Fruit fly (Drosophila melanogaster): ENCODE data around the gene CG6040.

The CG6040 gene

dm6 chr3R:19176700-19177099 lies 79.9 kb downstream of the CG6040 start, which contains the start of gene CG14282:
TSS of gene CG14282 (plus strand) at chr3R:19177000.
- TF ChIP-seq esn (GFP tag; optimal IDR thresholded peaks at IDR 0.05) = no peak
- TF ChIP-seq dac (GFP tag; optimal IDR thresholded peaks at IDR 0.05) = no peak
- no peak for TF ChIP-seq topi (GFP tag; optimal IDR thresholded peaks at IDR 0.05)
- TF ChIP-seq CG16779 (tag; optimal IDR thresholded peaks at IDR 0.05) = no peak
- TF ChIP-seq Gug (GFP tag; IDR thresholded peaks at IDR 0.05) = no peak
- no peak for TF ChIP-seq CG8119 (GFP tag; IDR thresholded peaks at IDR 0.05)
- no peak for TF ChIP-seq fd59A (GFP tag; optimal IDR thresholded peaks at IDR 0.05)
- TF ChIP-seq Hr38 (GFP tag; optimal IDR thresholded peaks at IDR 0.05) = no peak
- TF ChIP-seq lz (GFP tag; optimal IDR thresholded peaks at IDR 0.05) = no peak
- no peak for TF ChIP-seq CG11902 (GFP tag; optimal IDR thresholded peaks at IDR 0.05)
- no peak for TF ChIP-seq Hr39 (GFP tag; optimal IDR thresholded peaks at IDR 0.05)
- TF ChIP-seq fkh (GFP tag; optimal IDR thresholded peaks at IDR 0.05) = no peak
- TF ChIP-seq Hr4 (GFP tag; optimal IDR thresholded peaks at IDR 0.05) = no peak
- TF ChIP-seq achi (GFP tag; optimal IDR thresholded peaks at IDR 0.05) = no peak
- no peak for TF ChIP-seq CG6792 (GFP tag; optimal IDR thresholded peaks at IDR 0.05)
- TF ChIP-seq CG11762 (GFP tag; optimal IDR thresholded peaks at IDR 0.05; ENCODE audit: insufficient read depth) = no peak

dm6 chr3R:19180263-19180893 lies 83.6 kb downstream of the CG6040 start, which contains the start of the genes CG5555 and myd:
TSS of gene CG5555 (minus strand) at chr3R:19180538.
TSS of gene myd (plus strand) at chr3R:19180659.
- TF ChIP-seq spab (GFP tag; optimal IDR thresholded peaks at IDR 0.05) = no peak
- TF ChIP-seq dsx (GFP tag; optimal IDR thresholded peaks at IDR 0.05; ENCODE audit: poor library complexity, severe bottlenecking) = peak; percentile 23
- TF ChIP-seq CG1621 (tag; optimal IDR thresholded peaks at IDR 0.05) = peak; percentile 33
- peak; percentile 97 for TF ChIP-seq vri (GFP tag; optimal IDR thresholded peaks at IDR 0.05)
- no peak for TF ChIP-seq salr (GFP tag; optimal IDR thresholded peaks at IDR 0.05)
- peak; percentile 29 to 54 for TF ChIP-seq ss (GFP tag; optimal IDR thresholded peaks at IDR 0.05)
- no peak for TF ChIP-seq Hr38 (GFP tag; optimal IDR thresholded peaks at IDR 0.05)
- peak; percentile 76 for TF ChIP-seq Sox14 (GFP tag; optimal IDR thresholded peaks at IDR 0.05)
- TF ChIP-seq eg (GFP tag; IDR thresholded peaks at IDR 0.05) = no peak; the same call in none of the 3 replicates
- peak; percentile 51 for TF ChIP-seq CG6792 (GFP tag; optimal IDR thresholded peaks at IDR 0.05)
- TF ChIP-seq CG4318 (GFP tag; optimal IDR thresholded peaks at IDR 0.05) = peak; percentile 2
- TF ChIP-seq CG3919 (GFP tag; optimal IDR thresholded peaks at IDR 0.05) = peak; percentile 16
- peak; percentile 88 for TF ChIP-seq Eip78C (GFP tag)
- TF ChIP-seq CG6854 (GFP tag; optimal IDR thresholded peaks at IDR 0.05) = no peak
- peak; percentile 9 for TF ChIP-seq fkh (GFP tag; optimal IDR thresholded peaks at IDR 0.05)
- TF ChIP-seq CG16779 (tag; optimal IDR thresholded peaks at IDR 0.05) = no peak
- TF ChIP-seq CG8632 (GFP tag; optimal IDR thresholded peaks at IDR 0.05) = peak; percentile 54
- no peak for TF ChIP-seq Sox15 (GFP tag; optimal IDR thresholded peaks at IDR 0.05)
- no peak; the same call in 1 of the 3 replicates for TF ChIP-seq CG8119 (GFP tag; IDR thresholded peaks at IDR 0.05)
- TF ChIP-seq svp (GFP tag) = peak; percentile 79
- TF ChIP-seq Blimp-1 (GFP tag; optimal IDR thresholded peaks at IDR 0.05) = peak; percentile 89
- TF ChIP-seq net (GFP tag; optimal IDR thresholded peaks at IDR 0.05) = peak; percentile 34
- peak; percentile 45 for TF ChIP-seq Ets21C (GFP tag; optimal IDR thresholded peaks at IDR 0.05)
- TF ChIP-seq topi (GFP tag; optimal IDR thresholded peaks at IDR 0.05) = peak; percentile 57
- peak; percentile 20 for TF ChIP-seq CG7368 (GFP tag; optimal IDR thresholded peaks at IDR 0.05)
- no peak for TF ChIP-seq CG8319 (GFP tag; optimal IDR thresholded peaks at IDR 0.05)
- peak; percentile 68 for TF ChIP-seq Sox102F (GFP tag; optimal IDR thresholded peaks at IDR 0.05)
- peak; percentile 39 for TF ChIP-seq cyc (GFP tag; optimal IDR thresholded peaks at IDR 0.05)
- peak; percentile 11 for TF ChIP-seq fd59A (GFP tag; optimal IDR thresholded peaks at IDR 0.05)
- peak; percentile 74 for TF ChIP-seq esn (GFP tag; optimal IDR thresholded peaks at IDR 0.05)
- peak; percentile 62 for TF ChIP-seq Hr39 (GFP tag; optimal IDR thresholded peaks at IDR 0.05)
- TF ChIP-seq CG6276 (GFP tag; optimal IDR thresholded peaks at IDR 0.05) = no peak
- TF ChIP-seq CG15336 (GFP tag; IDR thresholded peaks at IDR 0.05) = peak; percentile 74
- TF ChIP-seq CG9139 (GFP tag; optimal IDR thresholded peaks at IDR 0.05) = peak; percentile 28
- TF ChIP-seq CG10669 (GFP tag; optimal IDR thresholded peaks at IDR 0.05) = no peak
- TF ChIP-seq Smox (GFP tag; optimal IDR thresholded peaks at IDR 0.05) = no peak
- no peak for TF ChIP-seq Gug (GFP tag; IDR thresholded peaks at IDR 0.05)
- no peak for TF ChIP-seq fd85E (GFP tag; optimal IDR thresholded peaks at IDR 0.05)
- TF ChIP-seq CG34406 (GFP tag; optimal IDR thresholded peaks at IDR 0.05) = peak; percentile 70
- TF ChIP-seq CG32006 (GFP tag; optimal IDR thresholded peaks at IDR 0.05) = no peak
- no peak for TF ChIP-seq CG10631 (GFP tag; optimal IDR thresholded peaks at IDR 0.05)
- peak; percentile 73 for TF ChIP-seq Hr4 (GFP tag; optimal IDR thresholded peaks at IDR 0.05)
- peak; percentile 70 for TF ChIP-seq OdsH (GFP tag; optimal IDR thresholded peaks at IDR 0.05)

Data from whole organism, prepupa.